Fruit fly (Drosophila melanogaster) whole organism, embryonic: ENCODE results near the gene CG5235.

Experiments
- B-H1 ChIP-seq: fragments of 200-800 bp; sonication (Bioruptor generic); IDR thresholded peaks from 3 replicates; pipeline ENCODE4 v1.3.6; 2022; ENCODE audit warnings: missing biosample characterization, missing genetic modification characterization
- CG10462 ChIP-seq: fragments of 200-800 bp; sonication (Bioruptor generic); optimal IDR thresholded peaks from 2 replicates; lab custom pipeline; 2016; ENCODE audit warnings: missing biosample characterization, missing genetic modification characterization
- CG10565 ChIP-seq: fragments of 200-800 bp; sonication (Bioruptor generic); optimal IDR thresholded peaks from 3 replicates; lab custom pipeline; 2016; ENCODE audit warnings: missing biosample characterization, mild to moderate bottlenecking, missing genetic modification characterization
- CG11723 ChIP-seq: fragments of 200-800 bp; sonication (Bioruptor generic); optimal IDR thresholded peaks from 2 replicates; lab custom pipeline; 2017; ENCODE audit warnings: missing biosample characterization, mild to moderate bottlenecking, missing genetic modification characterization
- CG12236 ChIP-seq: fragments of 200-800 bp; sonication (Bioruptor generic); optimal IDR thresholded peaks from 2 replicates; lab custom pipeline; 2016; ENCODE audit warnings: missing biosample characterization, missing genetic modification characterization
- CG13624 ChIP-seq: fragments of 200-800 bp; sonication (Bioruptor generic); optimal IDR thresholded peaks from 2 replicates; lab custom pipeline; 2016; ENCODE audit warnings: missing biosample characterization, missing genetic modification characterization
- CG15269 ChIP-seq: fragments of 200-800 bp; sonication (Bioruptor generic); optimal IDR thresholded peaks from 2 replicates; lab custom pipeline; 2018; ENCODE audit warnings: missing biosample characterization, mild to moderate bottlenecking, missing genetic modification characterization, moderate library complexity
- CG15696 ChIP-seq: fragments of 200-800 bp; sonication (Bioruptor generic); optimal IDR thresholded peaks from 2 replicates; lab custom pipeline; 2019; ENCODE audit warnings: missing biosample characterization, mild to moderate bottlenecking, missing genetic modification characterization, moderate library complexity
- CG1647 ChIP-seq: fragments of 200-800 bp; sonication (Bioruptor generic); optimal IDR thresholded peaks from 3 replicates; lab custom pipeline; 2016; ENCODE audit warnings: missing biosample characterization, missing genetic modification characterization
- CG17359 ChIP-seq: fragments of 200-800 bp; sonication (Bioruptor generic); optimal IDR thresholded peaks from 3 replicates; lab custom pipeline; 2018; ENCODE audit warnings: missing biosample characterization, mild to moderate bottlenecking, missing genetic modification characterization, moderate library complexity
- CG2712 ChIP-seq: fragments of 200-800 bp; optimal IDR thresholded peaks from 3 replicates; lab custom pipeline; 2019; ENCODE audit warnings: missing biosample characterization, mild to moderate bottlenecking, missing genetic modification characterization, moderate library complexity
- CG3281 ChIP-seq: fragments of 200-800 bp; sonication (Bioruptor generic); optimal IDR thresholded peaks from 3 replicates; lab custom pipeline; 2017; ENCODE audit warnings: missing biosample characterization, mild to moderate bottlenecking, missing genetic modification characterization
- CG34376 ChIP-seq: fragments of 200-800 bp; sonication (Bioruptor generic); optimal IDR thresholded peaks from 2 replicates; lab custom pipeline; 2018; ENCODE audit warnings: missing biosample characterization, mild to moderate bottlenecking, missing genetic modification characterization
- CG4617 ChIP-seq: fragments of 200-800 bp; sonication (Bioruptor generic); optimal IDR thresholded peaks from 3 replicates; lab custom pipeline; 2016; ENCODE audit warnings: missing biosample characterization, missing genetic modification characterization, borderline replicate concordance
- CG7745 ChIP-seq: fragments of 200-800 bp; sonication (Bioruptor generic); optimal IDR thresholded peaks from 2 replicates; lab custom pipeline; 2018; ENCODE audit warnings: missing biosample characterization, mild to moderate bottlenecking, missing genetic modification characterization, moderate library complexity
- CG9932 ChIP-seq: fragments of 200-800 bp; sonication (Bioruptor generic); IDR thresholded peaks from 2 replicates; pipeline ENCODE4 v1.3.6; 2022; ENCODE audit warnings: missing biosample characterization, missing genetic modification characterization
- Doc3 ChIP-seq: fragments of 200-800 bp; sonication (Bioruptor generic); IDR thresholded peaks from 3 replicates; pipeline ENCODE4 v1.3.6; 2022; ENCODE audit warnings: missing biosample characterization, missing genetic modification characterization; ENCODE audit not compliant: partially characterized antibody
- MBD-R2 ChIP-seq: fragments of 200-800 bp; sonication (Bioruptor generic); IDR thresholded peaks from 2 replicates; pipeline ENCODE4 v1.3.6; 2022; ENCODE audit warnings: missing biosample characterization, missing genetic modification characterization
- Myb ChIP-seq: fragments of 200-800 bp; sonication (Bioruptor generic); optimal IDR thresholded peaks from 2 replicates; lab custom pipeline; 2016; ENCODE audit warnings: missing biosample characterization, missing genetic modification characterization
- NC2β ChIP-seq: fragments of 200-800 bp; sonication (Bioruptor generic); optimal IDR thresholded peaks from 2 replicates; lab custom pipeline; 2016; ENCODE audit warnings: missing biosample characterization, missing genetic modification characterization
- Nf-YA ChIP-seq: fragments of 200-800 bp; sonication (Bioruptor generic); IDR thresholded peaks from 2 replicates; pipeline ENCODE4 v1.3.6; 2022; ENCODE audit warnings: missing biosample characterization, missing genetic modification characterization
- Nf-YB ChIP-seq: fragments of 200-800 bp; sonication (Bioruptor generic); optimal IDR thresholded peaks from 3 replicates; lab custom pipeline; 2019; ENCODE audit warnings: missing biosample characterization, mild to moderate bottlenecking, missing genetic modification characterization, moderate library complexity
- Ssrp ChIP-seq: fragments of 200-800 bp; sonication (Bioruptor generic); optimal IDR thresholded peaks from 2 replicates; lab custom pipeline; 2018; ENCODE audit warnings: missing biosample characterization, mild to moderate bottlenecking, missing genetic modification characterization, moderate library complexity
- YL-1 ChIP-seq: fragments of 200-800 bp; sonication (Bioruptor generic); optimal IDR thresholded peaks from 3 replicates; lab custom pipeline; 2017; ENCODE audit warnings: missing biosample characterization, mild to moderate bottlenecking, missing genetic modification characterization
- abd-A ChIP-seq: fragments of 200-800 bp; sonication (Bioruptor generic); optimal IDR thresholded peaks from 3 replicates; lab custom pipeline; 2019; ENCODE audit warnings: missing biosample characterization, mild to moderate bottlenecking, missing genetic modification characterization, moderate library complexity
- bcd ChIP-seq: fragments of 200-800 bp; sonication (Bioruptor generic); optimal IDR thresholded peaks from 2 replicates; lab custom pipeline; 2017; ENCODE audit warnings: missing biosample characterization, mild to moderate bottlenecking, missing genetic modification characterization
- caup ChIP-seq: fragments of 200-800 bp; sonication (Bioruptor generic); optimal IDR thresholded peaks from 3 replicates; lab custom pipeline; 2017; ENCODE audit warnings: missing biosample characterization, mild to moderate bottlenecking, missing genetic modification characterization, moderate library complexity; ENCODE audit not compliant: severe bottlenecking
- corto ChIP-seq: fragments of 200-800 bp; sonication (Bioruptor generic); optimal IDR thresholded peaks from 2 replicates; lab custom pipeline; 2016; ENCODE audit warnings: missing biosample characterization, mild to moderate bottlenecking, missing genetic modification characterization, moderate library complexity
- cwo ChIP-seq: fragments of 200-800 bp; sonication (Bioruptor generic); optimal IDR thresholded peaks from 3 replicates; lab custom pipeline; 2017; ENCODE audit warnings: missing biosample characterization, missing genetic modification characterization, mild to moderate bottlenecking, moderate library complexity, missing genetic modification reagents
- eve ChIP-seq, 2 experiments: fragments of >200 bp; optimal IDR thresholded peaks; 2 replicates each; lab custom pipeline; 2017; ENCODE audit warnings: missing biosample characterization in 2 of 2, missing genetic modification characterization in 2 of 2
- gcm ChIP-seq: fragments of 200-800 bp; sonication (Bioruptor generic); optimal IDR thresholded peaks from 2 replicates; lab custom pipeline; 2019; ENCODE audit warnings: missing biosample characterization, mild to moderate bottlenecking, missing genetic modification characterization, moderate library complexity
- gsb ChIP-seq: fragments of 200-800 bp; sonication (Bioruptor generic); IDR thresholded peaks from 2 replicates; pipeline ENCODE4 v1.3.6; 2022; ENCODE audit warnings: missing biosample characterization, missing genetic modification characterization
- h ChIP-seq: fragments of >200 bp; optimal IDR thresholded peaks from 2 replicates; lab custom pipeline; 2017
- hbn ChIP-seq: fragments of 200-800 bp; sonication (Bioruptor generic); IDR thresholded peaks from 2 replicates; pipeline ENCODE4 v1.3.6; 2022; ENCODE audit warnings: missing biosample characterization, missing genetic modification characterization; ENCODE audit not compliant: partially characterized antibody
- jing ChIP-seq: fragments of 200-800 bp; sonication (Bioruptor generic); optimal IDR thresholded peaks from 2 replicates; lab custom pipeline; 2018; ENCODE audit warnings: missing biosample characterization, mild to moderate bottlenecking, missing genetic modification characterization
- kah ChIP-seq: fragments of 200-800 bp; sonication (Bioruptor generic); optimal IDR thresholded peaks from 2 replicates; lab custom pipeline; 2018; ENCODE audit warnings: missing biosample characterization, mild to moderate bottlenecking, missing genetic modification characterization
- nerfin-1 ChIP-seq: fragments of 200-800 bp; sonication (Bioruptor generic); optimal IDR thresholded peaks from 3 replicates; lab custom pipeline; 2019; ENCODE audit warnings: missing biosample characterization, mild to moderate bottlenecking, missing genetic modification characterization, moderate library complexity
- p53 ChIP-seq: fragments of 200-800 bp; sonication (Bioruptor generic); optimal IDR thresholded peaks from 2 replicates; lab custom pipeline; 2016; ENCODE audit warnings: missing biosample characterization, missing genetic modification characterization
- prd ChIP-seq, 3 experiments: fragments of >200 bp in 2 of 3; fragments of 200-800 bp in 1 of 3; sonication (Bioruptor generic) in 1 of 3; optimal IDR thresholded peaks in 2 of 3; IDR thresholded peaks in 1 of 3; 2 replicates in 2 of 3; 3 replicates in 1 of 3; pipeline versions ENCODE4 v1.3.6 to Lab custom; 2017 to 2022; ENCODE audit warnings: missing biosample characterization in 1 of 3, missing genetic modification characterization in 1 of 3
- slp2 ChIP-seq: fragments of 200-800 bp; sonication (Bioruptor generic); optimal IDR thresholded peaks from 2 replicates; lab custom pipeline; 2016; ENCODE audit warnings: missing biosample characterization, missing genetic modification characterization
- sna ChIP-seq: fragments of 200-800 bp; sonication (Bioruptor generic); IDR thresholded peaks from 2 replicates; pipeline ENCODE4 v1.3.6; 2022; ENCODE audit warnings: missing biosample characterization, missing genetic modification characterization; ENCODE audit not compliant: partially characterized antibody
- tap ChIP-seq: fragments of 200-800 bp; optimal IDR thresholded peaks from 3 replicates; lab custom pipeline; 2019; ENCODE audit warnings: missing biosample characterization, mild to moderate bottlenecking, missing genetic modification characterization, moderate library complexity
- twi ChIP-seq: fragments of 200-800 bp; optimal IDR thresholded peaks from 2 replicates; lab custom pipeline; 2019; ENCODE audit warnings: missing biosample characterization, mild to moderate bottlenecking, missing genetic modification characterization, moderate library complexity
- unc-4 ChIP-seq: fragments of 200-800 bp; sonication (Bioruptor generic); IDR thresholded peaks from 2 replicates; pipeline ENCODE4 v1.3.6; 2022; ENCODE audit warnings: missing biosample characterization, missing genetic modification characterization; ENCODE audit not compliant: partially characterized antibody
- vvl ChIP-seq: fragments of 200-800 bp; sonication (Bioruptor generic); IDR thresholded peaks from 2 replicates; pipeline ENCODE4 v1.3.6; 2022; ENCODE audit warnings: missing biosample characterization, missing genetic modification characterization
- wdn ChIP-seq: fragments of 200-800 bp; sonication (Bioruptor generic); IDR thresholded peaks from 2 replicates; pipeline ENCODE4 v1.3.6; 2022; ENCODE audit warnings: missing biosample characterization, missing genetic modification characterization
- yki ChIP-seq: fragments of >200 bp; optimal IDR thresholded peaks from 3 replicates; lab custom pipeline; 2018
- z ChIP-seq: fragments of 200-800 bp; sonication (Bioruptor generic); IDR thresholded peaks from 3 replicates; pipeline ENCODE4 v1.3.6; 2022; ENCODE audit warnings: missing biosample characterization, missing genetic modification characterization
- zen2 ChIP-seq: fragments of 200-800 bp; sonication (Bioruptor generic); IDR thresholded peaks from 3 replicates; pipeline ENCODE4 v1.3.6; 2022; ENCODE audit warnings: missing biosample characterization, missing genetic modification characterization; ENCODE audit not compliant: partially characterized antibody

The CG5235 gene

DNA sequence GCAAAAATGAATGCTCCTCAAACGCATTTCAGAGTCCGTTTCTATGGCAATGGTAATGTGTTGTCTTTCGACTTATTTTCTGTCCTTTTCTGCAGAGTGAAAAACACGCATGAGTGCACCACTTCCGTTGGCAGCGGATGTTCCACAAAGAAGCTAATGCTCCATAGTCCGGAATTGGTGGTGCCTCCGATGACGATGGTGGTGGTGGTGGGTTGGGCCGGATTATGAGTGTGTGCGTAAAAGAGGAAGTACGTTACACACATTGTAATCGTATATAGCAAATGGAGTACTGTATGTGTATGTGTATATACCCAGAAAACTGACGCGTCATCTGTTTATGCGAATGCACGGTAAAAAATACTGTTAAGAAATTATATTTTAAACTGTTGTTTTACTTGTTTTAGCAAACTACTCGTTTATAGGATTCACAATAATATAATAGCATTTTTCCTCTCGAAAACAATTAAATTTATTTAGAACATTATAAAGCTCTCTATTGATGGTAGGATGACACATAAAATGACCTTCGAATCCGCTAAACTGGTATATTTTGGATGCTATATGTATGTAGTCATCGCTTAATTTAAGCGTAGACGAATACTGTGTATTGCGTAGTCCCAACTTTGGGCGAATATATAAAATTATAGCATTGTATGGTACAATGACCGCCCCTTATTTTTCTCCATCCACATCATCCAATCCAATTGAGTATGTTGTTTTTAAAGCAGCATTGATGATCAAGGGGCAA lies 44.9 kb downstream of the CG5235 start (continued):
- TF ChIP-seq jing (GFP tag; lab: Kevin White, UChicago) (peak; percentile 1), caup (no peak), twi (tag; lab: Kevin White, UChicago) (no peak), wdn (GFP tag; lab: Robert Waterston, UW) (peak; percentile 53; the same call in 1 of the 2 replicates), CG10565 (GFP tag; lab: Kevin White, UChicago) (no peak), p53 (no peak), abd-A (no peak), sna (GFP tag; lab: Robert Waterston, UW) (no peak), prd (optimal IDR thresholded peaks at IDR 0.05; lab: Kevin White, UChicago) (no peak), prd (GFP tag; IDR thresholded peaks at IDR 0.05; lab: Robert Waterston, UW) (peak; percentile 48), CG4617 (no peak), slp2 (GFP tag; lab: Kevin White, UChicago) (no peak), CG2712 (peak; percentile 62), CG34376 (no peak), tap (tag; lab: Kevin White, UChicago) (peak; percentile 46), z (peak; percentile 52; the same call in 1 of the 3 replicates), B-H1 (GFP tag; lab: Robert Waterston, UW) (peak; percentile 62), vvl (peak; percentile 47), CG13624 (GFP tag; lab: Kevin White, UChicago) (no peak), h (lab: Kevin White, UChicago) (no peak), gcm (GFP tag; lab: Kevin White, UChicago) (peak; percentile 53), NC2β (GFP tag; lab: Kevin White, UChicago) (no peak), CG15696 (no peak), eve (GFP tag; optimal IDR thresholded peaks at IDR 0.05; lab: Kevin White, UChicago) (no peak), Nf-YB (GFP tag; lab: Kevin White, UChicago) (no peak), corto (GFP tag; lab: Kevin White, UChicago) (no peak), bcd (GFP tag; lab: Kevin White, UChicago) (no peak), CG11723 (no peak), zen2 (GFP tag; lab: Robert Waterston, UW) (no peak), Doc3 (GFP tag; lab: Robert Waterston, UW) (no peak), CG10462 (GFP tag; lab: Kevin White, UChicago) (no peak), Ssrp (tag; lab: Kevin White, UChicago) (peak; percentile 12), YL-1 (GFP tag; lab: Kevin White, UChicago) (no peak), Myb (GFP tag; lab: Kevin White, UChicago) (no peak), kah (GFP tag; lab: Kevin White, UChicago) (no peak), CG3281 (GFP tag; lab: Kevin White, UChicago) (peak; percentile 27), gsb (GFP tag; lab: Robert Waterston, UW) (no peak), unc-4 (GFP tag; lab: Robert Waterston, UW) (no peak), yki (no peak), nerfin-1 (tag; lab: Kevin White, UChicago) (peak; percentile 28), MBD-R2 (GFP tag; lab: Robert Waterston, UW) (peak; percentile 8; the same call in 1 of the 2 replicates), CG17359 (peak; percentile 23), CG1647 (GFP tag; lab: Kevin White, UChicago) (no peak), hbn (GFP tag; lab: Robert Waterston, UW) (no peak), CG12236 (GFP tag; lab: Kevin White, UChicago) (no peak), CG7745 (no peak), CG9932 (GFP tag; lab: Robert Waterston, UW) (peak; percentile 26; the same call in 1 of the 2 replicates), CG15269 (tag; lab: Kevin White, UChicago) (no peak), Nf-YA (GFP tag; lab: Robert Waterston, UW) (no peak), cwo (GFP tag; lab: Kevin White, UChicago) (no peak)
